Worm (Caenorhabditis elegans): ENCODE measurements around the gene col-174.

ce11 chrX:7583930-7584329 is 37.3 kb downstream of the col-174 start:
- no peak for TF ChIP-seq ztf-11 (tag; optimal IDR thresholded peaks at IDR 0.05)
- no peak for TF ChIP-seq F10B5.3 (tag; optimal IDR thresholded peaks at IDR 0.05)
- no peak for TF ChIP-seq mep-1 (tag; optimal IDR thresholded peaks at IDR 0.05)
- TF ChIP-seq mdl-1 (tag; optimal IDR thresholded peaks at IDR 0.05), result no peak
- no peak for TF ChIP-seq egl-27 (tag; optimal IDR thresholded peaks at IDR 0.05)
- TF ChIP-seq nhr-76 (tag; optimal IDR thresholded peaks at IDR 0.05), result no peak
- no peak for TF ChIP-seq dpl-1 (GFP tag; optimal IDR thresholded peaks at IDR 0.05)
- TF ChIP-seq lsy-2 (tag; optimal IDR thresholded peaks at IDR 0.05), result no peak
- TF ChIP-seq nhr-11 (tag; optimal IDR thresholded peaks at IDR 0.05), result no peak
- TF ChIP-seq zag-1 (tag; optimal IDR thresholded peaks at IDR 0.05), result no peak
- TF ChIP-seq nhr-237 (tag; optimal IDR thresholded peaks at IDR 0.05), result no peak
- TF ChIP-seq ama-1 (optimal IDR thresholded peaks at IDR 0.05), result no peak
- TF ChIP-seq fkh-10 (GFP tag; optimal IDR thresholded peaks at IDR 0.05), result no peak
